Fruit fly (Drosophila melanogaster) whole organism, embryonic: ENCODE measurements around the gene CG42833.

Experiments used
- Awh ChIP-seq: fragments of 200-800 bp; sonication (Bioruptor generic); IDR thresholded peaks from 2 replicates; pipeline ENCODE4, ENCODE4 v1.3.6; 2022; ENCODE audit warnings: missing biosample characterization, missing genetic modification characterization
- B-H2 ChIP-seq: fragments of 200-800 bp; sonication (Bioruptor generic); optimal IDR thresholded peaks from 2 replicates; lab custom pipeline; 2018; ENCODE audit warnings: missing biosample characterization, mild to moderate bottlenecking, missing genetic modification characterization
- CG10321 ChIP-seq: fragments of 200-800 bp; sonication (Bioruptor generic); IDR thresholded peaks from 2 replicates; pipeline ENCODE4 v1.3.6; 2022; ENCODE audit warnings: missing biosample characterization, missing genetic modification characterization
- CG11247 ChIP-seq: fragments of 200-800 bp; sonication (Bioruptor generic); IDR thresholded peaks from 2 replicates; pipeline ENCODE4 v1.3.6; 2022; ENCODE audit warnings: missing biosample characterization, missing genetic modification characterization
- CG12236 ChIP-seq: fragments of 200-800 bp; sonication (Bioruptor generic); optimal IDR thresholded peaks from 2 replicates; lab custom pipeline; 2016; ENCODE audit warnings: missing biosample characterization, missing genetic modification characterization
- CG12744 ChIP-seq: fragments of 200-800 bp; sonication (Bioruptor generic); optimal IDR thresholded peaks from 2 replicates; lab custom pipeline; 2016; ENCODE audit warnings: missing biosample characterization, missing genetic modification characterization
- CG12769 ChIP-seq: fragments of 200-800 bp; sonication (Bioruptor generic); optimal IDR thresholded peaks from 2 replicates; lab custom pipeline; 2019; ENCODE audit warnings: missing biosample characterization, mild to moderate bottlenecking, missing genetic modification characterization, moderate library complexity
- CG13624 ChIP-seq: fragments of 200-800 bp; sonication (Bioruptor generic); optimal IDR thresholded peaks from 2 replicates; lab custom pipeline; 2016; ENCODE audit warnings: missing biosample characterization, missing genetic modification characterization
- CG16863 ChIP-seq: fragments of 200-800 bp; sonication (Bioruptor generic); optimal IDR thresholded peaks from 3 replicates; lab custom pipeline; 2016; ENCODE audit warnings: missing biosample characterization, missing genetic modification characterization
- CG1832 ChIP-seq: fragments of 200-800 bp; sonication (Bioruptor generic); optimal IDR thresholded peaks from 2 replicates; lab custom pipeline; 2017; ENCODE audit warnings: missing biosample characterization, mild to moderate bottlenecking, missing genetic modification characterization, inconsistent platforms
- CG18764 ChIP-seq: fragments of 200-800 bp; sonication (Bioruptor generic); optimal IDR thresholded peaks from 3 replicates; lab custom pipeline; 2016; ENCODE audit warnings: missing biosample characterization, missing genetic modification characterization
- CG2129 ChIP-seq: fragments of 200-800 bp; sonication (Bioruptor generic); IDR thresholded peaks from 2 replicates; pipeline ENCODE4 v1.3.6; 2022; ENCODE audit warnings: missing biosample characterization, missing genetic modification characterization; ENCODE audit not compliant: partially characterized antibody
- CG2678 ChIP-seq: fragments of 200-800 bp; sonication (Bioruptor generic); optimal IDR thresholded peaks from 3 replicates; lab custom pipeline; 2019; ENCODE audit warnings: missing biosample characterization, mild to moderate bottlenecking, missing genetic modification characterization, moderate library complexity
- CG30403 ChIP-seq: fragments of 200-800 bp; sonication (Bioruptor generic); optimal IDR thresholded peaks from 3 replicates; lab custom pipeline; 2016; ENCODE audit warnings: missing biosample characterization, missing genetic modification characterization
- CG3065 ChIP-seq: fragments of 200-800 bp; sonication (Bioruptor generic); optimal IDR thresholded peaks from 2 replicates; lab custom pipeline; 2016; ENCODE audit warnings: missing biosample characterization, missing genetic modification characterization
- CG3838 ChIP-seq: fragments of 200-800 bp; sonication (Bioruptor generic); optimal IDR thresholded peaks from 3 replicates; lab custom pipeline; 2016; ENCODE audit warnings: missing biosample characterization, missing genetic modification characterization
- CG42726 ChIP-seq: fragments of 200-800 bp; sonication (Bioruptor generic); IDR thresholded peaks from 2 replicates; pipeline ENCODE4 v1.3.6; 2022; ENCODE audit warnings: missing biosample characterization, missing genetic modification characterization; ENCODE audit not compliant: partially characterized antibody
- CG43689 ChIP-seq: fragments of 200-800 bp; sonication (Bioruptor generic); IDR thresholded peaks from 2 replicates; pipeline ENCODE4 v1.3.6; 2022; ENCODE audit warnings: missing biosample characterization, missing genetic modification characterization
- CG9215 ChIP-seq: fragments of 200-800 bp; sonication (Bioruptor generic); IDR thresholded peaks from 2 replicates; pipeline ENCODE4 v1.3.6; 2022; ENCODE audit warnings: missing biosample characterization, missing genetic modification characterization
- CG9727 ChIP-seq: fragments of 200-800 bp; sonication (Bioruptor generic); optimal IDR thresholded peaks from 3 replicates; lab custom pipeline; 2017; ENCODE audit warnings: missing biosample characterization, mild to moderate bottlenecking, missing genetic modification characterization
- CHES-1-like ChIP-seq: fragments of 200-800 bp; sonication (Bioruptor generic); optimal IDR thresholded peaks from 2 replicates; lab custom pipeline; 2016; ENCODE audit warnings: missing biosample characterization, missing genetic modification characterization
- Dbx ChIP-seq: fragments of 200-800 bp; sonication (Bioruptor generic); IDR thresholded peaks from 3 replicates; pipeline ENCODE4 v1.3.6; 2022; ENCODE audit warnings: missing biosample characterization, missing genetic modification characterization
- Doc3 ChIP-seq: fragments of 200-800 bp; sonication (Bioruptor generic); IDR thresholded peaks from 3 replicates; pipeline ENCODE4 v1.3.6; 2022; ENCODE audit warnings: missing biosample characterization, missing genetic modification characterization; ENCODE audit not compliant: partially characterized antibody
- Fer2 ChIP-seq: fragments of 200-800 bp; sonication (Bioruptor generic); optimal IDR thresholded peaks from 2 replicates; lab custom pipeline; 2018; ENCODE audit warnings: missing biosample characterization, mild to moderate bottlenecking, missing genetic modification characterization, moderate library complexity
- Nf-YA ChIP-seq: fragments of 200-800 bp; sonication (Bioruptor generic); IDR thresholded peaks from 2 replicates; pipeline ENCODE4 v1.3.6; 2022; ENCODE audit warnings: missing biosample characterization, missing genetic modification characterization
- Ravus ChIP-seq: fragments of 200-800 bp; sonication (Bioruptor generic); IDR thresholded peaks from 2 replicates; pipeline ENCODE4 v1.3.6; 2022; ENCODE audit warnings: missing biosample characterization, missing genetic modification characterization
- ato ChIP-seq: fragments of 200-800 bp; sonication (Bioruptor generic); IDR thresholded peaks from 2 replicates; pipeline ENCODE4 v1.3.6; 2022; ENCODE audit warnings: missing biosample characterization, missing genetic modification characterization; ENCODE audit not compliant: partially characterized antibody
- bbx ChIP-seq: fragments of 200-800 bp; sonication (Bioruptor generic); IDR thresholded peaks from 2 replicates; pipeline ENCODE4 v1.3.6; 2022; ENCODE audit warnings: missing biosample characterization, missing genetic modification characterization; ENCODE audit not compliant: partially characterized antibody
- bowl ChIP-seq: fragments of 200-800 bp; sonication (Bioruptor generic); IDR thresholded peaks from 2 replicates; pipeline ENCODE4 v1.3.6; 2022; ENCODE audit warnings: missing biosample characterization, missing genetic modification characterization
- croc ChIP-seq: fragments of 200-800 bp; sonication (Bioruptor generic); conservative IDR thresholded peaks from 3 replicates; pipeline ENCODE4 v1.3.6; 2022; ENCODE audit warnings: missing biosample characterization, missing genetic modification characterization
- dan ChIP-seq: fragments of 200-800 bp; sonication (Bioruptor generic); IDR thresholded peaks from 2 replicates; pipeline ENCODE4 v1.3.6; 2022; ENCODE audit warnings: missing biosample characterization, missing genetic modification characterization
- dpn ChIP-seq, 2 experiments: fragments of 200-800 bp; sonication (Bioruptor generic); optimal IDR thresholded peaks; 3 replicates each; lab custom pipeline; 2016; ENCODE audit warnings: missing biosample characterization in 2 of 2, missing genetic modification characterization in 2 of 2
- ewg ChIP-seq: fragments of 200-800 bp; sonication (Bioruptor generic); optimal IDR thresholded peaks from 3 replicates; lab custom pipeline; 2017; ENCODE audit warnings: mild to moderate bottlenecking, missing biosample characterization, missing genetic modification reagents, missing genetic modification characterization
- fru ChIP-seq: fragments of >200 bp; optimal IDR thresholded peaks from 2 replicates; lab custom pipeline; 2017
- gce ChIP-seq: fragments of 200-800 bp; sonication (Bioruptor generic); IDR thresholded peaks from 3 replicates; pipeline ENCODE4 v1.3.6; 2022; ENCODE audit warnings: missing biosample characterization, missing genetic modification characterization
- gt ChIP-seq: fragments of 200-800 bp; sonication (Bioruptor generic); IDR thresholded peaks from 2 replicates; pipeline ENCODE4 v1.3.6; 2022; ENCODE audit warnings: missing biosample characterization, missing genetic modification characterization
- hkb ChIP-seq, 2 experiments: fragments of 200-800 bp in 1 of 2; fragments of >200 bp in 1 of 2; sonication (Bioruptor generic) in 1 of 2; IDR thresholded peaks in 1 of 2; optimal IDR thresholded peaks in 1 of 2; 2 replicates each; pipeline versions ENCODE4 v1.3.6 to Lab custom; 2017 to 2022; ENCODE audit warnings: missing biosample characterization in 1 of 2, missing genetic modification characterization in 1 of 2
- lab ChIP-seq: fragments of 200-800 bp; sonication (Bioruptor generic); optimal IDR thresholded peaks from 3 replicates; lab custom pipeline; 2017; ENCODE audit warnings: missing biosample characterization, missing genetic modification characterization, mild to moderate bottlenecking, moderate library complexity, missing genetic modification reagents
- lilli ChIP-seq: fragments of 200-800 bp; sonication (Bioruptor generic); optimal IDR thresholded peaks from 3 replicates; lab custom pipeline; 2016; ENCODE audit warnings: missing biosample characterization, missing genetic modification characterization
- luna ChIP-seq: fragments of 200-800 bp; sonication (Bioruptor generic); optimal IDR thresholded peaks from 2 replicates; lab custom pipeline; 2016; ENCODE audit warnings: missing biosample characterization, missing genetic modification characterization
- oc ChIP-seq: fragments of 200-800 bp; sonication (Bioruptor generic); optimal IDR thresholded peaks from 2 replicates; lab custom pipeline; 2018; ENCODE audit warnings: missing biosample characterization, mild to moderate bottlenecking, missing genetic modification characterization, moderate library complexity
- pfk ChIP-seq: fragments of 200-800 bp; sonication (Bioruptor generic); optimal IDR thresholded peaks from 2 replicates; lab custom pipeline; 2018; ENCODE audit warnings: missing biosample characterization, mild to moderate bottlenecking, missing genetic modification characterization, moderate library complexity
- schlank ChIP-seq: fragments of 200-800 bp; sonication (Bioruptor generic); optimal IDR thresholded peaks from 2 replicates; lab custom pipeline; 2018; ENCODE audit warnings: missing biosample characterization, mild to moderate bottlenecking, missing genetic modification characterization
- sob ChIP-seq: fragments of 200-800 bp; sonication (Bioruptor generic); IDR thresholded peaks from 2 replicates; pipeline ENCODE4 v1.3.6; 2022; ENCODE audit warnings: missing biosample characterization, missing genetic modification characterization
- tin ChIP-seq: fragments of 200-800 bp; sonication (Bioruptor generic); optimal IDR thresholded peaks from 3 replicates; lab custom pipeline; 2016; ENCODE audit warnings: missing biosample characterization, missing genetic modification characterization
- trem ChIP-seq: fragments of 200-800 bp; optimal IDR thresholded peaks from 3 replicates; lab custom pipeline; 2019; ENCODE audit warnings: missing biosample characterization, mild to moderate bottlenecking, missing genetic modification characterization, moderate library complexity
- tup ChIP-seq: fragments of 200-800 bp; sonication (Bioruptor generic); optimal IDR thresholded peaks from 2 replicates; lab custom pipeline; 2016; ENCODE audit warnings: missing biosample characterization, mild to moderate bottlenecking, missing genetic modification characterization, moderate library complexity

The CG42833 gene

dm6 chr3L:20183345-20184088 lies 16.4 kb upstream of the CG42833 start (continued):
- TF ChIP-seq fru, result no peak
- no peak for TF ChIP-seq CG13624
- TF ChIP-seq lab, result peak; percentile 75
- no peak for TF ChIP-seq tup

dm6 chr3L:20185206-20185868 lies 14.6 kb upstream of the CG42833 start:
- TF ChIP-seq CG12236 (GFP tag; lab: Kevin White, UChicago) (no peak), dan (GFP tag; lab: Robert Waterston, UW) (no peak), CG2678 (tag; lab: Kevin White, UChicago) (peak; percentile 74), CG43689 (0 out of 2 replicates have a peak, but pooled peaks have one; percentile 3), CG1832 (no peak), sob (GFP tag; lab: Robert Waterston, UW) (peak; percentile 44; the same call in 1 of the 2 replicates), bbx (GFP tag; lab: Robert Waterston, UW) (no peak), Nf-YA (GFP tag; lab: Robert Waterston, UW) (no peak), CG30403 (GFP tag; lab: Kevin White, UChicago) (peak; percentile 66), CG3065 (GFP tag; lab: Kevin White, UChicago) (no peak), luna (GFP tag; lab: Kevin White, UChicago) (no peak), Fer2 (tag; lab: Kevin White, UChicago) (peak; percentile 4), CG16863 (GFP tag; lab: Kevin White, UChicago) (peak; percentile 42), lilli (GFP tag; lab: Kevin White, UChicago) (peak; percentile 79), dpn (GFP tag; optimal IDR thresholded peaks at IDR 0.05; lab: Kevin White, UChicago) (peak; percentile 22 to 59), CG12744 (GFP tag; lab: Kevin White, UChicago) (no peak), Ravus (GFP tag; lab: Robert Waterston, UW) (no peak; the same call in 1 of the 2 replicates), CG2129 (no peak), oc (no peak), CG9727 (peak; percentile 70), schlank (tag; lab: Kevin White, UChicago) (peak; percentile 10), croc (GFP tag; lab: Robert Waterston, UW) (no peak), CG11247 (GFP tag; lab: Robert Waterston, UW) (no peak), CG3838 (peak; percentile 8), ewg (GFP tag; lab: Kevin White, UChicago) (peak; percentile 32), CHES-1-like (GFP tag; lab: Kevin White, UChicago) (peak; percentile 47), Dbx (GFP tag; lab: Robert Waterston, UW) (peak; percentile 60; the same call in 1 of the 3 replicates), CG42726 (GFP tag; lab: Robert Waterston, UW) (0 out of 2 replicates have a peak, but pooled peaks have one; percentile 18), hkb (optimal IDR thresholded peaks at IDR 0.05; lab: Kevin White, UChicago) (no peak), hkb (GFP tag; IDR thresholded peaks at IDR 0.05; lab: Robert Waterston, UW) (no peak), B-H2 (GFP tag; lab: Kevin White, UChicago) (peak; percentile 18), tin (GFP tag; lab: Kevin White, UChicago) (no peak), Awh (GFP tag; lab: Robert Waterston, UW) (no peak), Doc3 (GFP tag; lab: Robert Waterston, UW) (no peak), CG18764 (GFP tag; lab: Kevin White, UChicago) (no peak), CG12769 (tag; lab: Kevin White, UChicago) (peak; percentile 49), ato (no peak), trem (tag; lab: Kevin White, UChicago) (no peak), bowl (no peak), CG9215 (GFP tag; lab: Robert Waterston, UW) (no peak; the same call in 1 of the 2 replicates), gce (GFP tag; lab: Robert Waterston, UW) (no peak), gt (no peak), CG10321 (GFP tag; lab: Robert Waterston, UW) (no peak), pfk (no peak)
